Worm (Caenorhabditis elegans): Measurements from ENCODE around the gene srw-119.
"Not testable (repeated sequence)": the region's sequence is repeated elsewhere in the genome, so short reads cannot be mapped to it uniquely, and the experiment has no call there.

DNA sequence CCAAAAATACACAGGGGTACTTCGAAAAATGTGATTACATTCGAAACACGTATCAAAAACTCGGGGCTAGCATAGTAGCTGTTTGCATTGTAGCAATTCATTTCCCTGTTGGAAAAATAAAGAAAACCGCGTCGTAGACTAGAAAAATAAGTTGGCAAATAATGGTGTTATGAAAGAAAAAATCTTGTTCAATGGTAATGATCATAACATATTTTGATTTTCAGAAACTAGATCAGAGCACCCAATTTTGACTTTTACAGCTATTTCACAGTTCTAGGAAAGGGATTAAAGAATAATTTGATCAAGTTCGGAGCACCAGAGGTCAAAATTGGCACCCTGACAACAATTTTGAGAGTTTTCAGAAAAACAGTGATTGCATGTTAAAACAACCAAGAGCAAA is 44.3 kb downstream of the srw-119 start, which contains the start of gene srh-248:
- not testable (repeated sequence) for TF ChIP-seq ama-1 (optimal IDR thresholded peaks at IDR 0.05); B0310.2 (tag; optimal IDR thresholded peaks at IDR 0.05); scrt-1 (GFP tag; IDR thresholded peaks at IDR 0.05); hmbx-1 (tag; optimal IDR thresholded peaks at IDR 0.05)
